Worm (Caenorhabditis elegans) whole organism, L1 larva: ENCODE data around the gene clec-148.

ENCODE experiments used
- C04F5.9 ChIP-seq: sonication (generic microtip); optimal IDR thresholded peaks from 2 replicates; lab custom pipeline; 2016; ENCODE audit warnings: missing genetic modification characterization, missing compliant biosample characterization
- C34B4.2 ChIP-seq: sonication (generic microtip); optimal IDR thresholded peaks from 2 replicates; lab custom pipeline; 2017; ENCODE audit warnings: mild to moderate bottlenecking, missing genetic modification characterization, missing compliant biosample characterization
- Y116A8C.19 ChIP-seq: sonication (generic microtip); optimal IDR thresholded peaks from 2 replicates; lab custom pipeline; 2016; ENCODE audit warnings: missing compliant biosample characterization, missing genetic modification characterization, borderline replicate concordance
- ama-1 ChIP-seq: fragments of 150-350 bp; optimal IDR thresholded peaks from 2 replicates; lab custom pipeline; 2014
- ceh-63 ChIP-seq: fragments of 200-800 bp; sonication (Bioruptor generic); optimal IDR thresholded peaks from 2 replicates; lab custom pipeline; 2018; ENCODE audit warnings: mild to moderate bottlenecking, missing genetic modification characterization, missing compliant biosample characterization
- ceh-8 ChIP-seq: fragments of 200-800 bp; sonication (Bioruptor generic); optimal IDR thresholded peaks from 2 replicates; lab custom pipeline; 2018; ENCODE audit warnings: mild to moderate bottlenecking, missing genetic modification characterization, moderate library complexity, missing compliant biosample characterization
- ceh-82 ChIP-seq, 3 experiments: fragments of 150-350 bp in 1 of 3; sonication (generic microtip) in 2 of 3; optimal IDR thresholded peaks; 2 replicates each; lab custom pipeline; 2014 to 2017; ENCODE audit warnings: missing biosample characterization in 3 of 3, missing genetic modification characterization in 3 of 3
- ceh-88 ChIP-seq: fragments of 200-800 bp; sonication (Bioruptor generic); IDR thresholded peaks from 2 replicates; pipeline ENCODE4 v1.3.6; 2022; ENCODE audit warnings: missing genetic modification characterization, missing compliant biosample characterization
- ceh-90 ChIP-seq: sonication (generic microtip); optimal IDR thresholded peaks from 2 replicates; lab custom pipeline; 2016; ENCODE audit warnings: missing genetic modification characterization, missing compliant biosample characterization
- dpl-1 ChIP-seq, 3 experiments: fragments of 150-350 bp in 2 of 3; sonication (generic microtip) in 1 of 3; optimal IDR thresholded peaks; 2 replicates each; lab custom pipeline; 2014 to 2017; ENCODE audit warnings: missing biosample characterization in 3 of 3, missing genetic modification characterization in 3 of 3, missing genetic modification reagents in 3 of 3
- dsc-1 ChIP-seq: sonication (generic microtip); optimal IDR thresholded peaks from 2 replicates; lab custom pipeline; 2016; ENCODE audit warnings: mild to moderate bottlenecking, missing genetic modification characterization, missing compliant biosample characterization
- efl-1 ChIP-seq, 4 experiments: fragments of 150-350 bp; optimal IDR thresholded peaks in 3 of 4; peaks in 1 of 4; 1 replicate in 1 of 4; 2 replicates in 3 of 4; lab custom pipeline; 2014; ENCODE audit warnings: missing biosample characterization in 2 of 4, missing genetic modification characterization in 2 of 4, missing genetic modification reagents in 2 of 4
- efl-3 ChIP-seq: fragments of 200-800 bp; sonication (Bioruptor generic); optimal IDR thresholded peaks from 2 replicates; lab custom pipeline; 2018; ENCODE audit warnings: mild to moderate bottlenecking, missing genetic modification characterization, missing compliant biosample characterization
- egl-13 ChIP-seq: sonication (generic microtip); optimal IDR thresholded peaks from 2 replicates; lab custom pipeline; 2016; ENCODE audit warnings: missing genotype, missing genetic modification reagents, missing genetic modification characterization, missing compliant biosample characterization
- ets-5 ChIP-seq: fragments of 200-800 bp; sonication (Bioruptor generic); IDR thresholded peaks from 2 replicates; pipeline ENCODE4 v1.3.6; 2022; ENCODE audit warnings: missing genetic modification characterization, missing compliant biosample characterization
- fkh-10 ChIP-seq: sonication (generic microtip); optimal IDR thresholded peaks from 2 replicates; lab custom pipeline; 2017; ENCODE audit warnings: missing biosample characterization, missing genetic modification reagents, missing genetic modification characterization
- fkh-8 ChIP-seq: sonication (generic microtip); optimal IDR thresholded peaks from 2 replicates; lab custom pipeline; 2016; ENCODE audit warnings: mild to moderate bottlenecking, missing genetic modification characterization, missing compliant biosample characterization
- hlh-17 ChIP-seq: fragments of 200-800 bp; sonication (Bioruptor generic); optimal IDR thresholded peaks from 2 replicates; lab custom pipeline; 2018; ENCODE audit warnings: missing genetic modification characterization, mild to moderate bottlenecking, missing compliant biosample characterization, moderate library complexity, borderline replicate concordance
- hpl-2 ChIP-seq: fragments of 150-350 bp; optimal IDR thresholded peaks from 2 replicates; lab custom pipeline; 2014; ENCODE audit warnings: missing biosample characterization, missing genetic modification reagents, missing genetic modification characterization
- irx-1 ChIP-seq: sonication (generic microtip); optimal IDR thresholded peaks from 2 replicates; lab custom pipeline; 2016; ENCODE audit warnings: missing genetic modification characterization, missing compliant biosample characterization
- lin-13 ChIP-seq: fragments of 150-350 bp; optimal IDR thresholded peaks from 2 replicates; lab custom pipeline; 2014; ENCODE audit warnings: missing biosample characterization, missing genetic modification reagents, missing genetic modification characterization
- lin-14 ChIP-seq: fragments of 200-800 bp; sonication (Bioruptor generic); optimal IDR thresholded peaks from 2 replicates; lab custom pipeline; 2018; ENCODE audit warnings: mild to moderate bottlenecking, missing genetic modification characterization, moderate library complexity, missing compliant biosample characterization
- lin-15B ChIP-seq: fragments of 150-350 bp; sonication (generic microtip); optimal IDR thresholded peaks from 3 replicates; lab custom pipeline; 2014; ENCODE audit warnings: missing biosample characterization, missing genetic modification characterization
- lsy-2 ChIP-seq, 2 experiments: fragments of 150-350 bp; optimal IDR thresholded peaks; 2 replicates each; lab custom pipeline; 2014; ENCODE audit warnings: missing biosample characterization in 2 of 2, missing genetic modification characterization in 2 of 2
- mef-2 ChIP-seq: fragments of 150-350 bp; optimal IDR thresholded peaks from 2 replicates; lab custom pipeline; 2014; ENCODE audit warnings: missing biosample characterization, missing genetic modification characterization
- nhr-11 ChIP-seq: fragments of 150-350 bp; optimal IDR thresholded peaks from 2 replicates; lab custom pipeline; 2014; ENCODE audit warnings: missing biosample characterization, missing genetic modification characterization
- nhr-20 ChIP-seq: sonication (generic microtip); optimal IDR thresholded peaks from 2 replicates; lab custom pipeline; 2016; ENCODE audit warnings: mild to moderate bottlenecking, missing genetic modification characterization, missing compliant biosample characterization
- nhr-237 ChIP-seq: fragments of 150-350 bp; optimal IDR thresholded peaks from 2 replicates; lab custom pipeline; 2014; ENCODE audit warnings: missing biosample characterization, missing genetic modification characterization
- nhr-28 ChIP-seq: fragments of 150-350 bp; optimal IDR thresholded peaks from 2 replicates; lab custom pipeline; 2014; ENCODE audit warnings: missing biosample characterization, missing genetic modification characterization
- nhr-76 ChIP-seq: sonication (generic microtip); optimal IDR thresholded peaks from 2 replicates; lab custom pipeline; 2017; ENCODE audit warnings: missing biosample characterization, missing genetic modification characterization
- nhr-84 ChIP-seq: sonication (generic microtip); optimal IDR thresholded peaks from 2 replicates; lab custom pipeline; 2017; ENCODE audit warnings: missing biosample characterization, missing genetic modification characterization
- nhr-85 ChIP-seq: sonication (generic microtip); peaks from one replicate; lab custom pipeline; 2016; ENCODE audit warnings: missing genetic modification characterization, inconsistent platforms, missing compliant biosample characterization
- nhr-90 ChIP-seq: sonication (generic microtip); optimal IDR thresholded peaks from 2 replicates; lab custom pipeline; 2016; ENCODE audit warnings: mild to moderate bottlenecking, missing genetic modification characterization, missing compliant biosample characterization; ENCODE audit not compliant: poor library complexity
- pax-3 ChIP-seq: fragments of 200-800 bp; sonication (Bioruptor generic); optimal IDR thresholded peaks from 2 replicates; lab custom pipeline; 2018; ENCODE audit warnings: mild to moderate bottlenecking, missing genetic modification characterization, moderate library complexity, missing compliant biosample characterization
- snu-23 ChIP-seq: sonication (generic microtip); optimal IDR thresholded peaks from 2 replicates; lab custom pipeline; 2016; ENCODE audit warnings: missing genetic modification characterization, missing compliant biosample characterization
- sup-37 ChIP-seq: fragments of 200-800 bp; sonication (Bioruptor generic); optimal IDR thresholded peaks from 2 replicates; lab custom pipeline; 2018; ENCODE audit warnings: mild to moderate bottlenecking, missing genetic modification characterization, missing compliant biosample characterization
- zag-1 ChIP-seq: fragments of 150-350 bp; optimal IDR thresholded peaks from 2 replicates; lab custom pipeline; 2014; ENCODE audit warnings: missing biosample characterization, missing genetic modification characterization
- zip-4 ChIP-seq: fragments of 200-800 bp; sonication (Bioruptor generic); optimal IDR thresholded peaks from 2 replicates; lab custom pipeline; 2018; ENCODE audit warnings: mild to moderate bottlenecking, missing genetic modification characterization, moderate library complexity, missing compliant biosample characterization

The clec-148 gene

ce11 chrIII:175733-176132 is at the start of gene clec-148:
TSS of gene clec-148 (minus strand) at chrIII:175833.
- no peak for TF ChIP-seq Y116A8C.19 (tag; lab: Kevin White, UChicago)
- TF ChIP-seq pax-3 (tag; lab: Kevin White, UChicago): no peak
- no peak for TF ChIP-seq hpl-2
- TF ChIP-seq zag-1 (tag; lab: Kevin White, UChicago): no peak
- TF ChIP-seq lin-15B (tag; lab: Kevin White, UChicago): no peak
- no peak for TF ChIP-seq nhr-237 (tag; lab: Kevin White, UChicago)
- no peak for TF ChIP-seq lin-13 (GFP tag; lab: Kevin White, UChicago)
- TF ChIP-seq dsc-1 (tag; lab: Kevin White, UChicago): no peak
- no peak for TF ChIP-seq C04F5.9 (tag; lab: Kevin White, UChicago)
- no peak for TF ChIP-seq nhr-85 (tag; lab: Kevin White, UChicago)
- no peak for TF ChIP-seq lin-14 (GFP tag; lab: Kevin White, UChicago)
- TF ChIP-seq ets-5 (GFP tag; lab: Robert Waterston, UW): no peak
- TF ChIP-seq sup-37: no peak
- TF ChIP-seq ceh-90: no peak
- no peak for TF ChIP-seq snu-23
- TF ChIP-seq hlh-17 (GFP tag; lab: Kevin White, UChicago): no peak

ce11 chrIII:222508-222907 is 46.9 kb upstream of the clec-148 start:
- TF ChIP-seq egl-13 (tag; lab: Kevin White, UChicago): no peak
- no peak for TF ChIP-seq efl-3 (GFP tag; lab: Kevin White, UChicago)
- no peak for TF ChIP-seq lsy-2 (tag; optimal IDR thresholded peaks at IDR 0.05; lab: Kevin White, UChicago)
- no peak for TF ChIP-seq nhr-76

DNA sequence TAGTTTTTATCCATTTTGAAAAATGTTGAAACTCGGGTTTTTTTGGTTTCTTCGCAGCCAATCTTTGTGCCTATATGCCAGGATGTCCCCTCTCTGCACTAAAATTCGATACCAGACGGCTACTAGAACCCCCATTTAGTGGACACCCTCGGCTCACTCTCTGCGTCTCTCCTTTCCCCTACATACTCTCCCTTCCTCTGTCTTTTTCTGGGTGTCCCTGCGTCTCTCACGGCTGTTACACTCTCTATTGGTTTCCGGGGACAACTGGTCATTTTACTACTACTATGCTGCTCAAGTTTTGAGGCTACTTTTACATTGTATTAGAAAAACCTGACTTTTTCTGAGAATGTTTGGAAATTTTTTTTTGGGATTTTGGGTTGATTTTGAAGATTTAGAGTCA is 44.7 kb upstream of the clec-148 start:
- TF ChIP-seq pax-3 (tag; lab: Kevin White, UChicago): no peak
- TF ChIP-seq irx-1 (tag; lab: Kevin White, UChicago): no peak
- TF ChIP-seq fkh-10 (GFP tag; lab: Kevin White, UChicago): no peak
- peak in 1 of 3 experiments; percentile 32 for TF ChIP-seq ceh-82 (tag; optimal IDR thresholded peaks at IDR 0.05; lab: Kevin White, UChicago)
- TF ChIP-seq C34B4.2 (tag; lab: Kevin White, UChicago): no peak
- TF ChIP-seq fkh-8 (tag; lab: Kevin White, UChicago): peak; percentile 43
- TF ChIP-seq efl-1 (optimal IDR thresholded peaks at IDR 0.05; lab: Kevin White, UChicago): peak; percentile 15 to 26
- no peak for TF ChIP-seq efl-1 (GFP tag; optimal IDR thresholded peaks at IDR 0.05 in 1 of 2; lab: Kevin White, UChicago)
- TF ChIP-seq snu-23: peak; percentile 5

- no peak for TF ChIP-seq nhr-84 (tag; lab: Kevin White, UChicago)
- TF ChIP-seq lin-14 (GFP tag; lab: Kevin White, UChicago): peak; percentile 31
- TF ChIP-seq ama-1 (lab: Kevin White, UChicago): no peak
- no peak for TF ChIP-seq Y116A8C.19 (tag; lab: Kevin White, UChicago)
- TF ChIP-seq fkh-8 (tag; lab: Kevin White, UChicago): no peak
- peak; percentile 46 for TF ChIP-seq fkh-10 (GFP tag; lab: Kevin White, UChicago)
- TF ChIP-seq ceh-8: no peak
- no peak for TF ChIP-seq egl-13 (tag; lab: Kevin White, UChicago)
These were observed 35.8 kb upstream of the clec-148 start for ce11 chrIII:211387-211786.

DNA sequence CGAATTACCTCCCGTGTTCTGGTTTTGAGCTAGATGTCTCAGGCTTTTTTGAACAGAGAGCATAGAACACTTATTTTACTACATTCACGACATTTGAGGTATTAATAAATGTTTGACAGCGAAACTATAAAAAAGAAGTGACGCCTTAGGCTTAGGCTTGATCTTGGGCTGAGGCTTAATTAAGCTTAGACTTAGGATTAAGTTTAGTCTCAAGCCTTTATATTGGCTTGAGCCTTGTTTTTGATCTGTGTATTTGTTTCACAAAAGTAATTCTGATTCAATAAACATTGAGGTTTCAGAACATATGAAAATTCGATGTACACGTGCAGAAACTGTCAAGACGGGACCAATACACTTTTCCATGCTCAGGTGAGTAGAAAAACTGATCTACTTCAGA is 34.1 kb upstream of the clec-148 start, which contains the start of gene klp-20:
klp-20 (plus strand) TSS at position 298 of the 397 bp plus-strand sequence.
- no peak for TF ChIP-seq zip-4 (GFP tag; lab: Kevin White, UChicago)
- TF ChIP-seq nhr-11 (tag; lab: Kevin White, UChicago): no peak
- TF ChIP-seq dpl-1 (GFP tag; optimal IDR thresholded peaks at IDR 0.05; lab: Kevin White, UChicago): no peak
- TF ChIP-seq zag-1 (tag; lab: Kevin White, UChicago): no peak
- TF ChIP-seq nhr-20 (tag; lab: Kevin White, UChicago): no peak
- TF ChIP-seq mef-2 (tag; lab: Kevin White, UChicago): no peak
- TF ChIP-seq ceh-88 (GFP tag; lab: Robert Waterston, UW): no peak
- no peak for TF ChIP-seq nhr-28 (tag; lab: Kevin White, UChicago)
- no peak for TF ChIP-seq ceh-63
- TF ChIP-seq C34B4.2 (tag; lab: Kevin White, UChicago): no peak
- no peak for TF ChIP-seq fkh-10 (GFP tag; lab: Kevin White, UChicago)
- TF ChIP-seq pax-3 (tag; lab: Kevin White, UChicago): no peak
- no peak for TF ChIP-seq nhr-90 (tag; lab: Kevin White, UChicago)
